Worm (Caenorhabditis elegans) whole organism, early embryonic: ENCODE results near the gene slc-17.1.

Experiments
- F13C5.2 ChIP-seq: sonication (generic microtip); optimal IDR thresholded peaks from 2 replicates; lab custom pipeline; 2017; ENCODE audit warnings: mild to moderate bottlenecking, missing genetic modification characterization, inconsistent platforms, missing compliant biosample characterization
- ama-1 ChIP-seq: fragments of 150-350 bp; optimal IDR thresholded peaks from 2 replicates; lab custom pipeline; 2014
- hmbx-1 ChIP-seq: sonication (generic microtip); optimal IDR thresholded peaks from 2 replicates; lab custom pipeline; 2016; ENCODE audit warnings: mild to moderate bottlenecking, missing genetic modification characterization, missing compliant biosample characterization
- hmg-4 ChIP-seq: fragments of 200-800 bp; sonication (Bioruptor generic); optimal IDR thresholded peaks from 2 replicates; lab custom pipeline; 2018; ENCODE audit warnings: mild to moderate bottlenecking, missing genetic modification characterization, missing compliant biosample characterization
- pes-1 ChIP-seq: fragments of 200-800 bp; sonication (Bioruptor generic); IDR thresholded peaks from 2 replicates; pipeline ENCODE4 v1.3.6; 2022; ENCODE audit warnings: missing genetic modification reagents, missing genetic modification characterization, missing compliant biosample characterization
- scrt-1 ChIP-seq: fragments of 200-800 bp; sonication (Bioruptor generic); IDR thresholded peaks from 2 replicates; pipeline ENCODE4 v1.3.6; 2022; ENCODE audit warnings: missing genetic modification characterization, missing compliant biosample characterization

DNA sequence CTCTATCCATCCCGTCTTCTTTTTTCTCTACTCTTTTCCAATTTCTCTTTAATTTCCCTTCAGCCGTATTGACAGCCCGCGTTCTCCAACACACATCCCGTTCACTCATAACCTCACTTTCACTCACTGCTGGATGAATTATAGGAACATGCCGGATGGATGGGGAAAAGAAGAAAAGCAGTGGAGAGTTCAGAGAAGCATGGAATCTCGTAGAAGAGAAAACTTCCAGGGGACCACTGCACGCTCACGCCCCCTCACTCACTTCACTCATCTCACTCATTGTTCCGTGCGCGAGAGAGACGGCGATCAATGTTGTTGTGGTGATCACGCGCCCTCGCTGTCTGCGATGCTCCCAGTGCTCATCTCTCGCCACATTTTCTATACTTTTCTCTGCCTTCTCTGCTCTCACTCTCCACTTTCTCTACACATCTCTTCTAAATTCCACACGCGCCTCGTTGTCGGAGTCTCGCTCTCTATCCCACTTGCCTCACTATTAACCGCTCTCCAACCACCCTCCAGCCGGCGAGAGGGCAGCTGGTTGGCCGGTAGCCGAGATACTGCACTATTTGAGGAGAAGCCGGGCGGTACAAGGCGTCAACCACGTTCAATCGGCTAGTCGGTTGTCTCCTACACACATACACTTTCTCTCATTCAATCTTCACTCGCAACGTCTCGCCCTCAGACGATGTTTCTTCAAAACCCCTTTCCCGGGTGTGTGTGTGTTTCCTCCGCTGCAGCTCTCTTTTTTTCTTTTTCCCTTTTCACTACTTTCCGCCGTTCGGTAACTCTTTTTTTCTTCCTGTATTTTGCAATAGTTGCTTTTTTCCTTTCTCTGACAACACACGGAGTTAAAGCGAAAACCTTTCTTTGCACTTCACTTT is 15.2 kb upstream of the slc-17.1 start:
- peak; percentile 50 for TF ChIP-seq F13C5.2 (tag; lab: Kevin White, UChicago)
- TF ChIP-seq pes-1 (GFP tag; lab: Robert Waterston, UW) = 0 out of 2 replicates have a peak, but pooled peaks have one; percentile 34
- no peak for TF ChIP-seq hmbx-1
- no peak for TF ChIP-seq ama-1 (lab: Kevin White, UChicago)
- no peak for TF ChIP-seq scrt-1
- TF ChIP-seq hmg-4 (GFP tag; lab: Kevin White, UChicago) = peak; percentile 67
